Fruit fly (Drosophila melanogaster): ENCODE measurements around the gene CG11674.

dm6 chrX:14218045-14218483 is 7.6 kb downstream of the CG11674 start:
- TF ChIP-seq Pif1B (GFP tag; optimal IDR thresholded peaks at IDR 0.05) (peak; percentile 91), fd96Ca (GFP tag; IDR thresholded peaks at IDR 0.05) (peak; percentile 86), Snoo (tag; optimal IDR thresholded peaks at IDR 0.05) (peak; percentile 97), EcR (GFP tag; optimal IDR thresholded peaks at IDR 0.05) (peak; percentile 93), CG34367 (tag; optimal IDR thresholded peaks at IDR 0.05) (peak; percentile 97), CG8301 (tag; optimal IDR thresholded peaks at IDR 0.05) (peak; percentile 93), CG13204 (GFP tag; optimal IDR thresholded peaks at IDR 0.05) (peak; percentile 93)
